Worm (Caenorhabditis elegans) whole organism, L1 larva: ENCODE results near the gene rsr-2.

Source experiments
- C16A3.4 ChIP-seq: fragments of 150-350 bp; optimal IDR thresholded peaks from 2 replicates; lab custom pipeline; 2014; ENCODE audit warnings: missing biosample characterization, missing genetic modification characterization
- C34B4.2 ChIP-seq: sonication (generic microtip); optimal IDR thresholded peaks from 2 replicates; lab custom pipeline; 2017; ENCODE audit warnings: mild to moderate bottlenecking, missing genetic modification characterization, missing compliant biosample characterization
- blmp-1 ChIP-seq: fragments of 150-350 bp; optimal IDR thresholded peaks from 2 replicates; lab custom pipeline; 2014; ENCODE audit warnings: missing biosample characterization, missing genetic modification characterization
- ceh-8 ChIP-seq: fragments of 200-800 bp; sonication (Bioruptor generic); optimal IDR thresholded peaks from 2 replicates; lab custom pipeline; 2018; ENCODE audit warnings: mild to moderate bottlenecking, missing genetic modification characterization, moderate library complexity, missing compliant biosample characterization
- ces-1 ChIP-seq: fragments of 150-350 bp; optimal IDR thresholded peaks from 2 replicates; lab custom pipeline; 2014; ENCODE audit warnings: missing biosample characterization, missing genetic modification reagents, missing genetic modification characterization
- dpl-1 ChIP-seq, 3 experiments: fragments of 150-350 bp in 2 of 3; sonication (generic microtip) in 1 of 3; optimal IDR thresholded peaks; 2 replicates each; lab custom pipeline; 2014 to 2017; ENCODE audit warnings: missing biosample characterization in 3 of 3, missing genetic modification characterization in 3 of 3, missing genetic modification reagents in 3 of 3
- efl-1 ChIP-seq, 4 experiments: fragments of 150-350 bp; optimal IDR thresholded peaks in 3 of 4; peaks in 1 of 4; 1 replicate in 1 of 4; 2 replicates in 3 of 4; lab custom pipeline; 2014; ENCODE audit warnings: missing biosample characterization in 2 of 4, missing genetic modification characterization in 2 of 4, missing genetic modification reagents in 2 of 4
- efl-3 ChIP-seq: fragments of 200-800 bp; sonication (Bioruptor generic); optimal IDR thresholded peaks from 2 replicates; lab custom pipeline; 2018; ENCODE audit warnings: mild to moderate bottlenecking, missing genetic modification characterization, missing compliant biosample characterization
- egl-13 ChIP-seq: sonication (generic microtip); optimal IDR thresholded peaks from 2 replicates; lab custom pipeline; 2016; ENCODE audit warnings: missing genotype, missing genetic modification reagents, missing genetic modification characterization, missing compliant biosample characterization
- elt-3 ChIP-seq, 6 experiments: fragments of 150-350 bp in 1 of 6; sonication (generic microtip); optimal IDR thresholded peaks; 2 replicates each; lab custom pipeline; 2017 to 2018; ENCODE audit warnings: missing biosample characterization in 6 of 6, missing genetic modification characterization in 6 of 6, inconsistent platforms in 1 of 6
- fkh-10 ChIP-seq: sonication (generic microtip); optimal IDR thresholded peaks from 2 replicates; lab custom pipeline; 2017; ENCODE audit warnings: missing biosample characterization, missing genetic modification reagents, missing genetic modification characterization
- grh-1 ChIP-seq: fragments of 200-800 bp; sonication (Bioruptor generic); IDR thresholded peaks from 2 replicates; pipeline ENCODE4 v1.3.6; 2022; ENCODE audit warnings: missing genetic modification reagents, missing genetic modification characterization, missing compliant biosample characterization
- hlh-17 ChIP-seq: fragments of 200-800 bp; sonication (Bioruptor generic); optimal IDR thresholded peaks from 2 replicates; lab custom pipeline; 2018; ENCODE audit warnings: missing genetic modification characterization, mild to moderate bottlenecking, missing compliant biosample characterization, moderate library complexity, borderline replicate concordance
- hpl-2 ChIP-seq: fragments of 150-350 bp; optimal IDR thresholded peaks from 2 replicates; lab custom pipeline; 2014; ENCODE audit warnings: missing biosample characterization, missing genetic modification reagents, missing genetic modification characterization
- irx-1 ChIP-seq: sonication (generic microtip); optimal IDR thresholded peaks from 2 replicates; lab custom pipeline; 2016; ENCODE audit warnings: missing genetic modification characterization, missing compliant biosample characterization
- isw-1 ChIP-seq: fragments of 200-800 bp; sonication (Bioruptor generic); IDR thresholded peaks from 2 replicates; pipeline ENCODE4 v1.3.6; 2022; ENCODE audit warnings: missing genetic modification characterization, missing compliant biosample characterization
- lin-13 ChIP-seq: fragments of 150-350 bp; optimal IDR thresholded peaks from 2 replicates; lab custom pipeline; 2014; ENCODE audit warnings: missing biosample characterization, missing genetic modification reagents, missing genetic modification characterization
- lin-35 ChIP-seq, 2 experiments: fragments of 150-350 bp; optimal IDR thresholded peaks; 2 replicates each; lab custom pipeline; 2014; ENCODE audit warnings: missing biosample characterization in 2 of 2, missing genetic modification characterization in 2 of 2, missing genetic modification reagents in 2 of 2
- lsy-2 ChIP-seq, 2 experiments: fragments of 150-350 bp; optimal IDR thresholded peaks; 2 replicates each; lab custom pipeline; 2014; ENCODE audit warnings: missing biosample characterization in 2 of 2, missing genetic modification characterization in 2 of 2
- nhr-11 ChIP-seq: fragments of 150-350 bp; optimal IDR thresholded peaks from 2 replicates; lab custom pipeline; 2014; ENCODE audit warnings: missing biosample characterization, missing genetic modification characterization
- nhr-20 ChIP-seq: sonication (generic microtip); optimal IDR thresholded peaks from 2 replicates; lab custom pipeline; 2016; ENCODE audit warnings: mild to moderate bottlenecking, missing genetic modification characterization, missing compliant biosample characterization
- nhr-28 ChIP-seq: fragments of 150-350 bp; optimal IDR thresholded peaks from 2 replicates; lab custom pipeline; 2014; ENCODE audit warnings: missing biosample characterization, missing genetic modification characterization
- nhr-71 ChIP-seq: sonication (generic microtip); optimal IDR thresholded peaks from 2 replicates; lab custom pipeline; 2016; ENCODE audit warnings: mild to moderate bottlenecking, missing genetic modification characterization, moderate library complexity, missing compliant biosample characterization
- nhr-76 ChIP-seq: sonication (generic microtip); optimal IDR thresholded peaks from 2 replicates; lab custom pipeline; 2017; ENCODE audit warnings: missing biosample characterization, missing genetic modification characterization
- nhr-77 ChIP-seq: fragments of 150-350 bp; optimal IDR thresholded peaks from 2 replicates; lab custom pipeline; 2014; ENCODE audit warnings: missing biosample characterization, missing genetic modification characterization
- nhr-84 ChIP-seq: sonication (generic microtip); optimal IDR thresholded peaks from 2 replicates; lab custom pipeline; 2017; ENCODE audit warnings: missing biosample characterization, missing genetic modification characterization
- nhr-85 ChIP-seq: sonication (generic microtip); peaks from one replicate; lab custom pipeline; 2016; ENCODE audit warnings: missing genetic modification characterization, inconsistent platforms, missing compliant biosample characterization
- nhr-90 ChIP-seq: sonication (generic microtip); optimal IDR thresholded peaks from 2 replicates; lab custom pipeline; 2016; ENCODE audit warnings: mild to moderate bottlenecking, missing genetic modification characterization, missing compliant biosample characterization; ENCODE audit not compliant: poor library complexity
- pax-3 ChIP-seq: fragments of 200-800 bp; sonication (Bioruptor generic); optimal IDR thresholded peaks from 2 replicates; lab custom pipeline; 2018; ENCODE audit warnings: mild to moderate bottlenecking, missing genetic modification characterization, moderate library complexity, missing compliant biosample characterization
- pqm-1 ChIP-seq: sonication (generic microtip); optimal IDR thresholded peaks from 3 replicates; lab custom pipeline; 2017; ENCODE audit warnings: missing biosample characterization, missing genetic modification characterization
- snu-23 ChIP-seq: sonication (generic microtip); optimal IDR thresholded peaks from 2 replicates; lab custom pipeline; 2016; ENCODE audit warnings: missing genetic modification characterization, missing compliant biosample characterization
- sox-4 ChIP-seq: sonication (generic microtip); optimal IDR thresholded peaks from 2 replicates; lab custom pipeline; 2016; ENCODE audit warnings: missing genetic modification characterization, missing compliant biosample characterization
- sptf-1 ChIP-seq: fragments of 150-350 bp; optimal IDR thresholded peaks from 2 replicates; lab custom pipeline; 2014; ENCODE audit warnings: missing biosample characterization, missing genetic modification characterization
- swsn-7 ChIP-seq: sonication (generic microtip); optimal IDR thresholded peaks from 2 replicates; lab custom pipeline; 2016; ENCODE audit warnings: missing genetic modification characterization, missing compliant biosample characterization
- tlp-1 ChIP-seq: fragments of 150-350 bp; optimal IDR thresholded peaks from 2 replicates; lab custom pipeline; 2014; ENCODE audit warnings: missing biosample characterization, missing genetic modification characterization
- unc-62 ChIP-seq: fragments of 150-350 bp; optimal IDR thresholded peaks from 2 replicates; lab custom pipeline; 2014; ENCODE audit warnings: missing biosample characterization, missing genetic modification reagents, missing genetic modification characterization
- zag-1 ChIP-seq: fragments of 150-350 bp; optimal IDR thresholded peaks from 2 replicates; lab custom pipeline; 2014; ENCODE audit warnings: missing biosample characterization, missing genetic modification characterization
- zip-4 ChIP-seq: fragments of 200-800 bp; sonication (Bioruptor generic); optimal IDR thresholded peaks from 2 replicates; lab custom pipeline; 2018; ENCODE audit warnings: mild to moderate bottlenecking, missing genetic modification characterization, moderate library complexity, missing compliant biosample characterization

The rsr-2 gene

ce11 chrII:12239449-12239848 is 14.3 kb downstream of the rsr-2 start:
- peak; percentile 87 for TF ChIP-seq nhr-85 (tag; lab: Kevin White, UChicago)
- TF ChIP-seq grh-1, result peak; percentile 29; the same call in 1 of the 2 replicates
- TF ChIP-seq elt-3 (tag; optimal IDR thresholded peaks at IDR 0.05; lab: Kevin White, UChicago), result peak in 4 of 6 experiments; percentile 43 to 56 (median 54)
- TF ChIP-seq egl-13, result no peak
- TF ChIP-seq blmp-1 (tag; lab: Kevin White, UChicago), result peak; percentile 96
- TF ChIP-seq snu-23 (GFP tag; lab: Kevin White, UChicago), result peak; percentile 18
- TF ChIP-seq irx-1, result no peak
- TF ChIP-seq nhr-71 (tag; lab: Kevin White, UChicago), result peak; percentile 33
- peak; percentile 41 for TF ChIP-seq nhr-84 (tag; lab: Kevin White, UChicago)
- peak; percentile 14 for TF ChIP-seq nhr-20 (tag; lab: Kevin White, UChicago)

ce11 chrII:12240088-12240487 is 14.9 kb downstream of the rsr-2 start, which contains the start of gene txdc-12.1:
TSS of gene txdc-12.1 (plus strand) at chrII:12240388.
- TF ChIP-seq fkh-10 (GFP tag; lab: Kevin White, UChicago), result no peak
- TF ChIP-seq hlh-17, result no peak
- TF ChIP-seq C34B4.2 (tag; lab: Kevin White, UChicago), result no peak
- no peak for TF ChIP-seq nhr-90 (tag; lab: Kevin White, UChicago)
- TF ChIP-seq pax-3 (tag; lab: Kevin White, UChicago), result no peak
- TF ChIP-seq zag-1 (tag; lab: Kevin White, UChicago), result no peak
- TF ChIP-seq dpl-1 (GFP tag; optimal IDR thresholded peaks at IDR 0.05; lab: Kevin White, UChicago), result no peak
- no peak for TF ChIP-seq C16A3.4
- TF ChIP-seq nhr-11 (tag; lab: Kevin White, UChicago), result no peak
- TF ChIP-seq swsn-7 (tag; lab: Kevin White, UChicago), result no peak
- TF ChIP-seq, all 84 proteins: peak for 0

- TF ChIP-seq hlh-17 (no peak), ces-1 (no peak), egl-13 (no peak), lsy-2 (tag; optimal IDR thresholded peaks at IDR 0.05; lab: Kevin White, UChicago) (no peak), blmp-1 (tag; lab: Kevin White, UChicago) (no peak), zip-4 (GFP tag; lab: Kevin White, UChicago) (no peak), ceh-8 (GFP tag; lab: Kevin White, UChicago) (no peak), swsn-7 (tag; lab: Kevin White, UChicago) (no peak), nhr-76 (tag; lab: Kevin White, UChicago) (no peak), nhr-84 (tag; lab: Kevin White, UChicago) (no peak), nhr-28 (no peak), tlp-1 (no peak), sptf-1 (no peak), unc-62 (no peak), efl-3 (no peak), hpl-2 (GFP tag; lab: Kevin White, UChicago) (no peak)
- TF ChIP-seq, all 84 proteins: peak for 0
Observed at ce11 chrII:12241792-12242191, 16.6 kb downstream of the rsr-2 start.

ce11 chrII:12242551-12242950 is 17.4 kb downstream of the rsr-2 start, which contains the start of gene Y57A10A.24:
TSS of gene Y57A10A.24 (plus strand) at chrII:12242946.
- TF ChIP-seq sox-4 (tag; lab: Kevin White, UChicago), result no peak
- no peak for TF ChIP-seq efl-1 (optimal IDR thresholded peaks at IDR 0.05; lab: Kevin White, UChicago)
- TF ChIP-seq efl-1 (GFP tag; optimal IDR thresholded peaks at IDR 0.05 in 1 of 2; lab: Kevin White, UChicago), result peak in 1 of 2 experiments; percentile 4

- TF ChIP-seq isw-1 (GFP tag; lab: Robert Waterston, UW) (no peak), lin-13 (GFP tag; lab: Kevin White, UChicago) (no peak), nhr-77 (tag; lab: Kevin White, UChicago) (no peak), pqm-1 (tag; lab: Kevin White, UChicago) (no peak), lin-35 (GFP tag; optimal IDR thresholded peaks at IDR 0.05; lab: Kevin White, UChicago) (no peak), nhr-28 (no peak)
Observed at ce11 chrII:12249042-12249441, 23.9 kb downstream of the rsr-2 start, which contains the start of gene tag-276. TSS of gene tag-276 (minus strand) at chrII:12249142.
